Fruit fly (Drosophila melanogaster) whole organism, adult: Measurements from ENCODE around the gene RpS19b.

ENCODE experiments used
- CG11617 ChIP-seq: fragments of 200-800 bp; sonication (Bioruptor generic); optimal IDR thresholded peaks from 2 replicates; lab custom pipeline; 2017; ENCODE audit warnings: mild to moderate bottlenecking, missing biosample characterization, missing genetic modification reagents, missing genetic modification characterization
- CG12768 ChIP-seq: fragments of 200-800 bp; sonication (Bioruptor generic); optimal IDR thresholded peaks from 2 replicates; lab custom pipeline; 2017; ENCODE audit warnings: missing biosample characterization, missing genetic modification characterization, mild to moderate bottlenecking, moderate library complexity, missing genetic modification reagents
- CG14711 ChIP-seq: fragments of 200-800 bp; sonication (Bioruptor generic); optimal IDR thresholded peaks from 2 replicates; lab custom pipeline; 2018; ENCODE audit warnings: missing biosample characterization, mild to moderate bottlenecking, missing genetic modification characterization, moderate library complexity
- CG5204 ChIP-seq: fragments of 200-800 bp; sonication (Bioruptor generic); optimal IDR thresholded peaks from 2 replicates; lab custom pipeline; 2016; ENCODE audit warnings: missing biosample characterization, missing genetic modification characterization
- CG7045 ChIP-seq: fragments of 200-800 bp; sonication (Bioruptor generic); optimal IDR thresholded peaks from 2 replicates; lab custom pipeline; 2017; ENCODE audit warnings: missing biosample characterization, mild to moderate bottlenecking, missing genetic modification characterization
- Hr96 ChIP-seq: fragments of 200-800 bp; sonication (Bioruptor generic); optimal IDR thresholded peaks from 2 replicates; lab custom pipeline; 2016; ENCODE audit warnings: missing biosample characterization, missing genetic modification characterization
- Mnt ChIP-seq: fragments of 200-800 bp; sonication (Bioruptor generic); optimal IDR thresholded peaks from 2 replicates; lab custom pipeline; 2016; ENCODE audit warnings: missing biosample characterization, mild to moderate bottlenecking, missing genetic modification characterization
- cic ChIP-seq: fragments of 200-800 bp; sonication (Bioruptor generic); optimal IDR thresholded peaks from 2 replicates; lab custom pipeline; 2017; ENCODE audit warnings: missing biosample characterization, mild to moderate bottlenecking, missing genetic modification characterization, moderate library complexity
- cnc ChIP-seq, 2 experiments: fragments of >200 bp; optimal IDR thresholded peaks; 2 replicates each; lab custom pipeline; 2017
- kay ChIP-seq: fragments of 200-800 bp; sonication (Bioruptor generic); peaks from one replicate; lab custom pipeline; 2016; ENCODE audit warnings: missing biosample characterization, missing genetic modification characterization, borderline replicate concordance

DNA sequence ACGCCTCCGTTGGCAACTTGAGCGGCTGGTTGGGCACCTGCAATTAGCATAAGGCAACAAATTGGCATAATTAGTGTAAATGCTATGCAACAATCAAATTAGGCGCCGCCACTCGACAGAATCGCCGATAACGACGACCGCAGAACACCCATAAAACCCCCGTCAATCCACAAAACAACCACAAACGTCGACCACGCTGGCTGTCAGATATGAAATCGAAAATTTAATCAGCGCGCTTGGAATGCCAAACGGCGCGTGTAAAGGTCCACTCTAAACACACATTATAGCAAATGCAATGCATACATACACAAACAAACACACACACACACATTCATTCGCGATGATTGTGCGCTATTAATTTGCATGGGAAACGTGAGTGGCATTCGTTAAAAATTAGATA is 29.9 kb downstream of the RpS19b start:
- TF ChIP-seq kay (no peak), cnc (optimal IDR thresholded peaks at IDR 0.05; lab: Kevin White, UChicago) (no peak), CG14711 (tag; lab: Kevin White, UChicago) (no peak), Hr96 (GFP tag; lab: Kevin White, UChicago) (no peak), Mnt (GFP tag; lab: Kevin White, UChicago) (no peak), CG7045 (no peak), CG11617 (no peak), cic (GFP tag; lab: Kevin White, UChicago) (no peak), CG5204 (no peak), CG12768 (GFP tag; lab: Kevin White, UChicago) (no peak)
